Worm (Caenorhabditis elegans) whole organism, mixed stage, embryonic: ENCODE results near the gene ZK1307.1.

Source experiments
- M03D4.4 ChIP-seq: sonication (generic microtip); optimal IDR thresholded peaks from 2 replicates; lab custom pipeline; 2017; ENCODE audit warnings: mild to moderate bottlenecking, missing genetic modification characterization, missing compliant biosample characterization
- bed-3 ChIP-seq: fragments of 200-800 bp; sonication (Bioruptor generic); optimal IDR thresholded peaks from 3 replicates; lab custom pipeline; 2018; ENCODE audit warnings: mild to moderate bottlenecking, missing genetic modification characterization, moderate library complexity, missing compliant biosample characterization
- blmp-1 ChIP-seq: fragments of 150-350 bp; optimal IDR thresholded peaks from 2 replicates; lab custom pipeline; 2014; ENCODE audit warnings: missing biosample characterization, missing genetic modification characterization
- ceh-43 ChIP-seq: fragments of 200-800 bp; sonication (Bioruptor generic); optimal IDR thresholded peaks from 2 replicates; lab custom pipeline; 2018; ENCODE audit warnings: mild to moderate bottlenecking, missing genetic modification characterization, moderate library complexity, missing compliant biosample characterization
- ceh-83 ChIP-seq: fragments of 200-800 bp; sonication (Bioruptor generic); optimal IDR thresholded peaks from 2 replicates; lab custom pipeline; 2018; ENCODE audit warnings: mild to moderate bottlenecking, missing genetic modification characterization, missing compliant biosample characterization
- ces-1 ChIP-seq: fragments of 150-350 bp; optimal IDR thresholded peaks from 2 replicates; lab custom pipeline; 2014; ENCODE audit warnings: missing biosample characterization, missing genetic modification reagents, missing genetic modification characterization
- drap-1 ChIP-seq: fragments of 200-800 bp; sonication (Bioruptor generic); optimal IDR thresholded peaks from 3 replicates; lab custom pipeline; 2018; ENCODE audit warnings: mild to moderate bottlenecking, missing genetic modification characterization, missing compliant biosample characterization
- elt-1 ChIP-seq: sonication (generic microtip); optimal IDR thresholded peaks from 2 replicates; lab custom pipeline; 2017; ENCODE audit warnings: missing genetic modification characterization, mild to moderate bottlenecking, missing compliant biosample characterization, antibody characterized with exemption, moderate library complexity, borderline replicate concordance; ENCODE audit not compliant: insufficient read depth
- elt-3 ChIP-seq: fragments of 150-350 bp; optimal IDR thresholded peaks from 2 replicates; lab custom pipeline; 2014; ENCODE audit warnings: missing biosample characterization, missing genetic modification characterization
- flh-1 ChIP-seq: fragments of 200-800 bp; sonication (Bioruptor generic); optimal IDR thresholded peaks from 2 replicates; lab custom pipeline; 2018; ENCODE audit warnings: mild to moderate bottlenecking, missing genetic modification characterization, moderate library complexity, missing compliant biosample characterization
- hlh-1 ChIP-seq: fragments of 150-350 bp; optimal IDR thresholded peaks from 2 replicates; lab custom pipeline; 2014; ENCODE audit warnings: missing biosample characterization, missing genetic modification reagents, missing genetic modification characterization
- lin-13 ChIP-seq: fragments of 150-350 bp; optimal IDR thresholded peaks from 2 replicates; lab custom pipeline; 2014; ENCODE audit warnings: missing biosample characterization, missing genetic modification characterization
- mab-5 ChIP-seq: fragments of 150-350 bp; optimal IDR thresholded peaks from 2 replicates; lab custom pipeline; 2014; ENCODE audit warnings: missing biosample characterization, missing genetic modification characterization
- mep-1 ChIP-seq: fragments of 150-350 bp; optimal IDR thresholded peaks from 2 replicates; lab custom pipeline; 2017; ENCODE audit warnings: missing biosample characterization, missing genetic modification reagents, missing genetic modification characterization, inconsistent platforms
- mls-2 ChIP-seq: sonication (generic microtip); optimal IDR thresholded peaks from 2 replicates; lab custom pipeline; 2016; ENCODE audit warnings: mild to moderate bottlenecking, missing genetic modification characterization, moderate library complexity, missing compliant biosample characterization
- nhr-2 ChIP-seq: fragments of 150-350 bp; optimal IDR thresholded peaks from 2 replicates; lab custom pipeline; 2014; ENCODE audit warnings: missing biosample characterization, missing genetic modification characterization
- nhr-237 ChIP-seq: fragments of 150-350 bp; optimal IDR thresholded peaks from 2 replicates; lab custom pipeline; 2014; ENCODE audit warnings: missing biosample characterization, missing genetic modification characterization
- nhr-28 ChIP-seq: fragments of 150-350 bp; optimal IDR thresholded peaks from 2 replicates; lab custom pipeline; 2014; ENCODE audit warnings: missing biosample characterization, missing genetic modification characterization
- nhr-76 ChIP-seq: sonication (generic microtip); optimal IDR thresholded peaks from 2 replicates; lab custom pipeline; 2017; ENCODE audit warnings: missing biosample characterization, missing genetic modification characterization
- pha-4 ChIP-seq: fragments of 150-350 bp; optimal IDR thresholded peaks from 2 replicates; lab custom pipeline; 2018; ENCODE audit warnings: missing biosample characterization, missing genetic modification reagents, missing genetic modification characterization
- sem-2 ChIP-seq: fragments of 200-800 bp; sonication (Bioruptor generic); optimal IDR thresholded peaks from 2 replicates; lab custom pipeline; 2018; ENCODE audit warnings: mild to moderate bottlenecking, missing genetic modification characterization, missing compliant biosample characterization
- tbx-8 ChIP-seq: fragments of 200-800 bp; sonication (Bioruptor generic); optimal IDR thresholded peaks from 2 replicates; lab custom pipeline; 2018; ENCODE audit warnings: mild to moderate bottlenecking, missing genetic modification characterization, moderate library complexity, missing compliant biosample characterization
- unc-120 ChIP-seq: sonication (generic microtip); optimal IDR thresholded peaks from 2 replicates; lab custom pipeline; 2017; ENCODE audit warnings: missing genetic modification characterization, missing compliant biosample characterization; ENCODE audit not compliant: poor library complexity, severe bottlenecking
- unc-62 ChIP-seq: fragments of 150-350 bp; optimal IDR thresholded peaks from 2 replicates; lab custom pipeline; 2014; ENCODE audit warnings: missing biosample characterization, missing genetic modification reagents, missing genetic modification characterization
- zip-8 ChIP-seq: fragments of 150-350 bp; optimal IDR thresholded peaks from 2 replicates; lab custom pipeline; 2014; ENCODE audit warnings: missing biosample characterization, missing genetic modification characterization

Gene ZK1307.1

DNA sequence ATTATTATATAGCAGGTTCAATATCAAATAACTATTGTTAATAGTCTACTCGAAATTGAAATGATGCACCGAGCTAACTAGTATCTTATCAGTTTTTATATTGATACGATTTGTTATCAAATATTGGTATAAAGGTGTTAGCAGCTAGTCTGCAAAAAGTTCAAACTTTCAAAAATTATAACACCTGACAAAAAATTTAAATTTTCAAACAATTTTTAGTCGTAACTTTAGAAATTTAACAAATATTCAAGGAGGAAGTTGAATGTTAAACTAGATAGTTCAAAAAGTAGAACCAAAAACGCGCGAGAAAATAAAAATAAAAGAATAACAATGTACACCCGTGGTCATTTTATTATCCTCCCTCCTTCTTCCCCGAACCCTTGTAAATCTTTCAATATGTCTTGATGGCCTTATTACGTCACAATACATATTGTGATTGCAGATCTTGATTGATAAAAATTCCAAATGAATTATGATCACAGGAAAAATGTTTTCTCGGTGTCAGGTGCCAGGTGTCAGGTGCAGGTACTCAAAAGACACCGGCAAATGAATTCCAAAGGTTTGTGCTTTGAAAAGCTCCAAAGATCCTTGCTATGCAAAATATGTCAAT is at the start of gene ZK1307.1:
TSS of gene ZK1307.1 (minus strand) at position 51 of the 610 bp plus-strand sequence.
- TF ChIP-seq unc-62 (GFP tag; lab: Kevin White, UChicago) = peak; percentile 39
- TF ChIP-seq elt-1 = peak; percentile 12
- TF ChIP-seq sem-2 = no peak
- no peak for TF ChIP-seq nhr-2
- TF ChIP-seq zip-8 = peak; percentile 69
- TF ChIP-seq nhr-237 (tag; lab: Kevin White, UChicago) = no peak
- TF ChIP-seq ces-1 (GFP tag; lab: Kevin White, UChicago) = no peak

DNA sequence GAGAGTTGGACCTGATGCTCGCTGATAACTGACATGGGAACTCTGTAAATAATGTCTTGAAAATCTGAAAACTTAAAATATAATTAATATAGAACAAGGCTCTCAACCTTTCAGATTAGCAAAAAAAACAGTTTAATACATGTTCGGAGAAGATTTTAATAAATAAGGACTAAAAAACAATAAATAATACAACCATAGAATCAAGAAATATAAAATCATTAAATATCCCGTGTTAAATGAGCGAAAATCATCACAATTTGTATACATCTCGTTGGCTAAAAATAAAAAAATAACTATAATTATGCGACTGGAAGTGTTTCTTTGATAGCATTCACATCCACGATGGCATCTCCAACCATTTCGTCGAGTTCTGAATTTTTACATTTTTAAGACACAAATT is 49.4 kb upstream of the ZK1307.1 start, which contains the start of gene Y53C12A.10:
TSS of gene Y53C12A.10 (minus strand) at position 101 of the 400 bp plus-strand sequence.
- no peak for TF ChIP-seq ceh-83 (GFP tag; lab: Kevin White, UChicago)
- no peak for TF ChIP-seq mep-1 (tag; lab: Kevin White, UChicago)
- no peak for TF ChIP-seq sem-2
- no peak for TF ChIP-seq tbx-8
- TF ChIP-seq nhr-2 = no peak
- TF ChIP-seq zip-8 = no peak
- no peak for TF ChIP-seq hlh-1
- TF ChIP-seq ceh-43 (GFP tag; lab: Kevin White, UChicago) = no peak
- no peak for TF ChIP-seq lin-13 (tag; lab: Kevin White, UChicago)
- TF ChIP-seq mls-2 (tag; lab: Kevin White, UChicago) = no peak
- no peak for TF ChIP-seq elt-3 (tag; lab: Kevin White, UChicago)

- no peak for TF ChIP-seq unc-120 (tag; lab: Kevin White, UChicago)
- TF ChIP-seq flh-1 (GFP tag; lab: Kevin White, UChicago) = no peak
- no peak for TF ChIP-seq ceh-43 (GFP tag; lab: Kevin White, UChicago)
These were observed 48.2 kb upstream of the ZK1307.1 start, which contains the start of gene mop-25.2 for ce11 chrII:9703601-9704000. TSS of gene mop-25.2 (minus strand) at chrII:9703701.

DNA sequence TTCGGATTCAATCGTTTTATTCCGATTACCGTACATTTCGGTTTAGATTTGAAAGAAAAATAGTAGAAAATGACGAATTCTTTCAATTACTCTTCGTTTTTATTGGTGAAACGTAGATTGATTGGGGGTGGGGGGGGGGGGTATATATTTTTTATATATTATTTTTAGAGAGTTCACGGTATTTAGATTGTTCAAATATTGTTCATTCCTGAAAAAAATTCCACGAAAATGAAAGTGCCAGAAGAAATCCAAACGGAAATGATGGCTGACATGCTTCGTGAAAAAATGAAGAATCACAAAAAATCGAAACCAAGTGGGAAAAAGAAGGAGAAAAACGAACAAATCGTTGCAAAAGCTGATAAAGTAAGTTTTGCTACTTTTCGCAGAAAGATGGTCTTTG is 45.0 kb upstream of the ZK1307.1 start, which contains the start of the genes Y53C12A.8 and Y53C12A.7:
TSS of gene Y53C12A.8 (minus strand) at position 101 of the 400 bp plus-strand sequence.
TSS of gene Y53C12A.7 (plus strand) at position 181 of the 400 bp plus-strand sequence.
- TF ChIP-seq blmp-1 (tag; lab: Kevin White, UChicago) = no peak
- TF ChIP-seq zip-8 = no peak
- TF ChIP-seq bed-3 (GFP tag; lab: Kevin White, UChicago) = no peak
- TF ChIP-seq nhr-76 = no peak
- TF ChIP-seq sem-2 = no peak
- TF ChIP-seq unc-120 (tag; lab: Kevin White, UChicago) = no peak
- TF ChIP-seq, all 35 proteins: peak for 0

- TF ChIP-seq elt-1 = no peak
- no peak for TF ChIP-seq hlh-1
- TF ChIP-seq M03D4.4 (tag; lab: Kevin White, UChicago) = no peak
- no peak for TF ChIP-seq mab-5 (tag; lab: Kevin White, UChicago)
- TF ChIP-seq nhr-28 (tag; lab: Kevin White, UChicago) = no peak
- TF ChIP-seq ces-1 (GFP tag; lab: Kevin White, UChicago) = peak; percentile 17
- TF ChIP-seq sem-2 = no peak
- TF ChIP-seq pha-4 = no peak
These were observed 40.6 kb upstream of the ZK1307.1 start for ce11 chrII:9695942-9696341.

DNA sequence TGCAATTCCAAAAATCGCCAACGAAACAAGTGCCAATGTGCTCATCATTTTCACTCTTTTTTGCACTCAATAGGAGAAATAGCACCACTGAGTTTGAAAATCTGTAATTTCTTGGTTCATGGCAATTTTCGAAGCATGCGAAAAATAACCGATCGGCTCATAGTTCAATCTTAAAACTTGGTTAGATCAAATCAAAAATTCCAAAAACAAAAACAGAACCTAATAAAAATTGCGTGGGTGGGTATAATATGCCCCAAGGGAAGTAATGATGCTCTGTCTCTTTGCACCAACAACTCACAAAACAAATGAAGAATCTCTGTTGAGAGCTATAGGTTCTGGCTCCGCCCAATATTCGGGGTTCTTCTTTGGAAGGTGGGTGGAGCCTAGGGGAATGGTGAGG is 36.5 kb upstream of the ZK1307.1 start, which contains the start of gene nlp-11:
TSS of gene nlp-11 (minus strand) at position 101 of the 400 bp plus-strand sequence.
- TF ChIP-seq blmp-1 (tag; lab: Kevin White, UChicago) = no peak
- TF ChIP-seq drap-1 (GFP tag; lab: Kevin White, UChicago) = no peak
- TF ChIP-seq hlh-1 = no peak
- TF ChIP-seq nhr-237 (tag; lab: Kevin White, UChicago) = no peak

ce11 chrII:9690067-9690632 is 34.8 kb upstream of the ZK1307.1 start:
- no peak for TF ChIP-seq flh-1 (GFP tag; lab: Kevin White, UChicago)
- peak; percentile 48 for TF ChIP-seq ces-1 (GFP tag; lab: Kevin White, UChicago)
